Worm (Caenorhabditis elegans) whole organism, young adult: ENCODE results near the gene sra-8.

Experiments
- F22D6.2 ChIP-seq: sonication (generic microtip); optimal IDR thresholded peaks from 2 replicates; lab custom pipeline; 2016; ENCODE audit warnings: mild to moderate bottlenecking, missing genetic modification characterization, missing compliant biosample characterization
- F33H1.4 ChIP-seq: fragments of 200-800 bp; sonication (Bioruptor generic); IDR thresholded peaks from 2 replicates; pipeline ENCODE4 v1.3.6; 2022; ENCODE audit warnings: missing genetic modification reagents, missing genetic modification characterization, missing compliant biosample characterization
- F52B5.7 ChIP-seq: sonication (generic microtip); optimal IDR thresholded peaks from 2 replicates; lab custom pipeline; 2016; ENCODE audit warnings: mild to moderate bottlenecking, missing genetic modification characterization, missing compliant biosample characterization
- K12H6.12 ChIP-seq: fragments of 200-800 bp; sonication (Bioruptor generic); optimal IDR thresholded peaks from 2 replicates; lab custom pipeline; 2018; ENCODE audit warnings: mild to moderate bottlenecking, missing genetic modification characterization, missing compliant biosample characterization
- Y53G8AR.9 ChIP-seq: fragments of 200-800 bp; sonication (Bioruptor generic); conservative IDR thresholded peaks from 2 replicates; pipeline ENCODE4 v1.3.6; 2022; ENCODE audit warnings: missing genetic modification reagents, missing genetic modification characterization, missing compliant biosample characterization
- Y56A3A.18 ChIP-seq: fragments of 200-800 bp; sonication (Bioruptor generic); IDR thresholded peaks from 2 replicates; pipeline ENCODE4 v1.3.6; 2022; ENCODE audit warnings: missing genetic modification reagents, missing genetic modification characterization, missing compliant biosample characterization
- Y67H2A.10 ChIP-seq: fragments of 200-800 bp; sonication (Bioruptor generic); conservative IDR thresholded peaks from 2 replicates; pipeline ENCODE4 v1.3.6; 2022; ENCODE audit warnings: missing genetic modification reagents, missing genetic modification characterization, missing compliant biosample characterization
- ZK185.1 ChIP-seq: sonication (generic microtip); optimal IDR thresholded peaks from 2 replicates; lab custom pipeline; 2016; ENCODE audit warnings: mild to moderate bottlenecking, missing genetic modification characterization, missing compliant biosample characterization; ENCODE audit not compliant: poor library complexity, severe bottlenecking
- atf-7 ChIP-seq: sonication (generic microtip); optimal IDR thresholded peaks from 2 replicates; lab custom pipeline; 2017; ENCODE audit warnings: mild to moderate bottlenecking, missing genetic modification characterization, missing compliant biosample characterization
- bed-2 ChIP-seq: fragments of 200-800 bp; sonication (Bioruptor generic); IDR thresholded peaks from 2 replicates; pipeline ENCODE4 v1.3.6; 2022; ENCODE audit warnings: missing genetic modification reagents, missing genetic modification characterization, missing compliant biosample characterization
- ceh-100 ChIP-seq: fragments of 200-800 bp; sonication (Bioruptor generic); IDR thresholded peaks from 2 replicates; pipeline ENCODE4 v1.3.6; 2022; ENCODE audit warnings: missing genetic modification reagents, missing genetic modification characterization, missing compliant biosample characterization
- egrh-3 ChIP-seq: fragments of 200-800 bp; sonication (Bioruptor generic); IDR thresholded peaks from 2 replicates; pipeline ENCODE4 v1.3.6; 2022; ENCODE audit warnings: missing genetic modification reagents, missing genetic modification characterization, missing compliant biosample characterization
- gei-17 ChIP-seq: fragments of 200-800 bp; sonication (Bioruptor generic); optimal IDR thresholded peaks from 2 replicates; lab custom pipeline; 2018; ENCODE audit warnings: mild to moderate bottlenecking, missing genetic modification characterization, missing compliant biosample characterization
- him-1 ChIP-seq: sonication (generic microtip); optimal IDR thresholded peaks from 2 replicates; lab custom pipeline; 2016; ENCODE audit warnings: missing genotype, missing genetic modification reagents, missing genetic modification characterization, missing compliant biosample characterization
- hlh-12 ChIP-seq: sonication (generic microtip); optimal IDR thresholded peaks from 2 replicates; lab custom pipeline; 2016; ENCODE audit warnings: missing genetic modification characterization, missing compliant biosample characterization
- hrde-1 ChIP-seq: sonication (generic microtip); optimal IDR thresholded peaks from 2 replicates; lab custom pipeline; 2016; ENCODE audit warnings: missing genetic modification characterization, mild to moderate bottlenecking, missing compliant biosample characterization, moderate library complexity, missing genotype, missing genetic modification reagents, borderline replicate concordance
- let-526 ChIP-seq: fragments of 200-800 bp; sonication (Bioruptor generic); IDR thresholded peaks from 2 replicates; pipeline ENCODE4 v1.3.6; 2022; ENCODE audit warnings: missing genetic modification reagents, missing genetic modification characterization, missing compliant biosample characterization
- lin-40 ChIP-seq: sonication (generic microtip); optimal IDR thresholded peaks from 2 replicates; lab custom pipeline; 2016; ENCODE audit warnings: missing genetic modification characterization, mild to moderate bottlenecking, missing compliant biosample characterization, missing genotype, missing genetic modification reagents
- lir-1 ChIP-seq: fragments of 200-800 bp; sonication (Bioruptor generic); conservative IDR thresholded peaks from 2 replicates; pipeline ENCODE4 v1.3.6; 2022; ENCODE audit warnings: missing genetic modification reagents, missing genetic modification characterization, missing compliant biosample characterization
- lsl-1 ChIP-seq: fragments of 200-800 bp; sonication (Bioruptor generic); optimal IDR thresholded peaks from 2 replicates; lab custom pipeline; 2018; ENCODE audit warnings: mild to moderate bottlenecking, missing genetic modification characterization, moderate library complexity, missing compliant biosample characterization
- madf-10 ChIP-seq: sonication (generic microtip); optimal IDR thresholded peaks from 2 replicates; lab custom pipeline; 2016; ENCODE audit warnings: mild to moderate bottlenecking, missing genetic modification characterization, missing compliant biosample characterization
- madf-3 ChIP-seq: fragments of 200-800 bp; sonication (Bioruptor generic); IDR thresholded peaks from 2 replicates; pipeline ENCODE4 v1.3.6; 2022; ENCODE audit warnings: missing genetic modification reagents, missing genetic modification characterization, missing compliant biosample characterization
- mxl-1 ChIP-seq: sonication (generic microtip); optimal IDR thresholded peaks from 2 replicates; lab custom pipeline; 2016; ENCODE audit warnings: missing genetic modification characterization, missing compliant biosample characterization
- nfya-1 ChIP-seq: sonication (generic microtip); optimal IDR thresholded peaks from 2 replicates; lab custom pipeline; 2017; ENCODE audit warnings: antibody characterized with exemption, missing compliant biosample characterization, missing genetic modification characterization, borderline replicate concordance; ENCODE audit not compliant: insufficient read depth
- nfya-2 ChIP-seq: fragments of 200-800 bp; sonication (Bioruptor generic); IDR thresholded peaks from 2 replicates; pipeline ENCODE4 v1.3.6; 2022; ENCODE audit warnings: missing genetic modification reagents, missing genetic modification characterization, missing compliant biosample characterization
- nhr-120 ChIP-seq: fragments of 200-800 bp; sonication (Bioruptor generic); IDR thresholded peaks from 2 replicates; pipeline ENCODE4 v1.3.6; 2022; ENCODE audit warnings: missing genetic modification characterization, missing compliant biosample characterization
- nhr-27 ChIP-seq: fragments of 200-800 bp; sonication (Bioruptor generic); optimal IDR thresholded peaks from 2 replicates; lab custom pipeline; 2018; ENCODE audit warnings: mild to moderate bottlenecking, missing genetic modification characterization, moderate library complexity, missing compliant biosample characterization
- pbrm-1 ChIP-seq: fragments of 200-800 bp; sonication (Bioruptor generic); IDR thresholded peaks from 2 replicates; pipeline ENCODE4 v1.3.6; 2022; ENCODE audit warnings: missing genetic modification reagents, missing genetic modification characterization, missing compliant biosample characterization
- sea-2 ChIP-seq: fragments of 200-800 bp; sonication (Bioruptor generic); IDR thresholded peaks from 2 replicates; pipeline ENCODE4 v1.3.6; 2022; ENCODE audit warnings: missing genetic modification characterization, missing compliant biosample characterization
- snpc-1.3 ChIP-seq: sonication (generic microtip); optimal IDR thresholded peaks from 2 replicates; lab custom pipeline; 2017; ENCODE audit warnings: missing genetic modification characterization, mild to moderate bottlenecking, missing compliant biosample characterization, antibody characterized with exemption, moderate library complexity, missing genotype, missing genetic modification reagents; ENCODE audit not compliant: insufficient read depth
- snpc-4 ChIP-seq, 5 experiments: fragments of 150-350 bp in 1 of 5; sonication (generic microtip) in 4 of 5; optimal IDR thresholded peaks; 2 replicates each; lab custom pipeline; 2014 to 2018; ENCODE audit warnings: missing genetic modification characterization in 5 of 5, missing biosample characterization in 3 of 5, antibody characterized with exemption in 2 of 5, mild to moderate bottlenecking in 2 of 5, missing compliant biosample characterization in 2 of 5, missing genotype in 2 of 5, moderate library complexity in 2 of 5, missing genetic modification reagents in 1 of 5
- tlf-1 ChIP-seq: fragments of 200-800 bp; sonication (Bioruptor generic); optimal IDR thresholded peaks from 2 replicates; lab custom pipeline; 2018; ENCODE audit warnings: mild to moderate bottlenecking, missing genetic modification characterization, missing compliant biosample characterization
- xnd-1 ChIP-seq: sonication (generic microtip); optimal IDR thresholded peaks from 2 replicates; lab custom pipeline; 2016; ENCODE audit warnings: missing genotype, missing genetic modification reagents, missing genetic modification characterization, missing compliant biosample characterization
- zfh-2 ChIP-seq: fragments of 200-800 bp; sonication (Bioruptor generic); conservative IDR thresholded peaks from 2 replicates; pipeline ENCODE4 v1.3.6; 2022; ENCODE audit warnings: missing genetic modification reagents, missing genetic modification characterization, missing compliant biosample characterization

sra-8 gene

ce11 chrII:9528480-9528879 is 9.0 kb upstream of the sra-8 start, which contains the start of gene sra-2:
Gene sra-2, plus strand, starts transcription at chrII:9528780.
- TF ChIP-seq hlh-12 (tag; lab: Kevin White, UChicago) = no peak
- TF ChIP-seq ceh-100 (GFP tag; lab: Robert Waterston, UW) = no peak
- no peak for TF ChIP-seq Y53G8AR.9 (GFP tag; lab: Robert Waterston, UW)
- TF ChIP-seq egrh-3 (GFP tag; lab: Robert Waterston, UW) = no peak
- no peak for TF ChIP-seq lsl-1 (GFP tag; lab: Kevin White, UChicago)
- TF ChIP-seq bed-2 (GFP tag; lab: Robert Waterston, UW) = no peak
- TF ChIP-seq hrde-1 = no peak
- TF ChIP-seq madf-10 (tag; lab: Kevin White, UChicago) = no peak
- no peak for TF ChIP-seq tlf-1 (GFP tag; lab: Kevin White, UChicago)
- TF ChIP-seq nfya-1 (tag; lab: Kevin White, UChicago) = no peak
- TF ChIP-seq mxl-1 = no peak
- no peak for TF ChIP-seq atf-7 (tag; lab: Kevin White, UChicago)

ce11 chrII:9532011-9532410 is 5.5 kb upstream of the sra-8 start, which contains the start of gene sra-9:
Gene sra-9, plus strand, starts transcription at chrII:9532311.
- TF ChIP-seq zfh-2 (GFP tag; lab: Robert Waterston, UW) (no peak), F33H1.4 (no peak), nhr-120 (no peak), nfya-2 (no peak), gei-17 (no peak)

ce11 chrII:9540723-9541122 is 3.2 kb downstream of the sra-8 start, which contains the start of gene sra-3:
Gene sra-3, minus strand, starts transcription at chrII:9540823.
- TF ChIP-seq F22D6.2 (tag; lab: Kevin White, UChicago) (no peak), ZK185.1 (tag; lab: Kevin White, UChicago) (no peak), Y56A3A.18 (GFP tag; lab: Robert Waterston, UW) (no peak), snpc-1.3 (tag; lab: Kevin White, UChicago) (no peak), K12H6.12 (tag; lab: Kevin White, UChicago) (no peak), snpc-4 (GFP tag; optimal IDR thresholded peaks at IDR 0.05; lab: Kevin White, UChicago) (no peak), snpc-4 (tag; optimal IDR thresholded peaks at IDR 0.05; lab: Kevin White, UChicago) (no peak), pbrm-1 (GFP tag; lab: Robert Waterston, UW) (no peak), F52B5.7 (tag; lab: Kevin White, UChicago) (no peak), hlh-12 (tag; lab: Kevin White, UChicago) (no peak), F33H1.4 (no peak), Y67H2A.10 (GFP tag; lab: Robert Waterston, UW) (no peak), madf-3 (no peak), xnd-1 (tag; lab: Kevin White, UChicago) (no peak), lir-1 (GFP tag; lab: Robert Waterston, UW) (no peak), him-1 (tag; lab: Kevin White, UChicago) (no peak)

- TF ChIP-seq sea-2 (GFP tag; lab: Robert Waterston, UW) (no peak), nhr-27 (tag; lab: Kevin White, UChicago) (no peak), snpc-4 (GFP tag; optimal IDR thresholded peaks at IDR 0.05; lab: Kevin White, UChicago) (no peak), snpc-4 (tag; optimal IDR thresholded peaks at IDR 0.05; lab: Kevin White, UChicago) (no peak), lin-40 (tag; lab: Kevin White, UChicago) (no peak), let-526 (GFP tag; lab: Robert Waterston, UW) (no peak)
- TF ChIP-seq, all 124 proteins: peak for 0
These were observed 5.3 kb downstream of the sra-8 start, which contains the start of gene sra-4 for ce11 chrII:9542785-9543184. Gene sra-4, minus strand, starts transcription at chrII:9542885.
